Worm (Caenorhabditis elegans) whole organism, midembryonic: ENCODE measurements around the gene Y119D3B.14.

Experiments used
- T22C8.4 ChIP-seq: fragments of 200-800 bp; sonication (Bioruptor generic); IDR thresholded peaks from 2 replicates; pipeline ENCODE4 v1.3.6; 2022; ENCODE audit warnings: missing genetic modification characterization, missing compliant biosample characterization
- klf-2 ChIP-seq: fragments of 200-800 bp; sonication (Bioruptor generic); conservative IDR thresholded peaks from 2 replicates; pipeline ENCODE4 v1.3.6; 2022; ENCODE audit warnings: missing genetic modification reagents, missing genetic modification characterization, missing compliant biosample characterization
- ref-1 ChIP-seq: fragments of 200-800 bp; sonication (Bioruptor generic); conservative IDR thresholded peaks from 2 replicates; pipeline ENCODE4 v1.3.6; 2022; ENCODE audit warnings: missing genetic modification reagents, missing genetic modification characterization, missing compliant biosample characterization
- ztf-23 ChIP-seq: fragments of 200-800 bp; sonication (Bioruptor generic); IDR thresholded peaks from 2 replicates; pipeline ENCODE4 v1.3.6; 2022; ENCODE audit warnings: missing genetic modification reagents, missing genetic modification characterization, missing compliant biosample characterization
- ztf-29 ChIP-seq: fragments of 200-800 bp; sonication (Bioruptor generic); IDR thresholded peaks from 2 replicates; pipeline ENCODE4 v1.3.6; 2022; ENCODE audit warnings: missing genetic modification reagents, missing genetic modification characterization, missing compliant biosample characterization

DNA sequence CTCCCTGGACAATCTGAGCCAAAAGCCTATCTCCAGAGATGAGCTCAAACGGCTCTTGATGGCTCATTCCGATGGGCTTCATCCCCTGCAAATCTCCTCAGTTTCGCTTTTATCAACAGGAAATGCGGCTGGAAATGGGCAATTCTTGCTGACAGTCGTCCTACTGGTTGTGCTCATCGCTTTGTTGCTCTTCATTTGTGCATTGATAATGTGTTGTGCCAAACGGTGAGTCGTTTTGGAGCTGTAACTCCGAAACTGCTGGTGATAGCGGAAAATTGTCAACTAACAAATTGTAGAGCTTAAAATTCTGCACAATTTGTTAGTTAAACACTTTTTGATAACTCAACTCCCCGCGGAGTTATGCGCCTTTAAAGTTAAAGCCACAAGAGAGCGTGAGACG is 14.6 kb downstream of the Y119D3B.14 start:
- no peak for TF ChIP-seq ztf-29 (GFP tag; lab: Robert Waterston, UW)
- no peak for TF ChIP-seq ref-1
- no peak for TF ChIP-seq ztf-23 (GFP tag; lab: Robert Waterston, UW)
- no peak for TF ChIP-seq klf-2
- TF ChIP-seq T22C8.4 (GFP tag; lab: Robert Waterston, UW) = no peak
